Fruit fly (Drosophila melanogaster) whole organism, embryonic: ENCODE results near the gene E23.

ENCODE experiments used
- Bgb ChIP-seq: fragments of 200-800 bp; sonication (Bioruptor generic); IDR thresholded peaks from 2 replicates; pipeline ENCODE4 v1.3.6; 2022; ENCODE audit warnings: missing biosample characterization, missing genetic modification characterization; ENCODE audit not compliant: partially characterized antibody
- CG1024 ChIP-seq: fragments of 200-800 bp; sonication (Bioruptor generic); IDR thresholded peaks from 2 replicates; pipeline ENCODE4 v1.3.6; 2022; ENCODE audit warnings: missing biosample characterization, missing genetic modification characterization
- CG10274 ChIP-seq: fragments of 200-800 bp; sonication (Bioruptor generic); optimal IDR thresholded peaks from 3 replicates; lab custom pipeline; 2017; ENCODE audit warnings: missing biosample characterization, mild to moderate bottlenecking, missing genetic modification characterization
- CG2199 ChIP-seq: fragments of 200-800 bp; sonication (Bioruptor generic); IDR thresholded peaks from 3 replicates; pipeline ENCODE4 v1.3.6; 2022; ENCODE audit warnings: missing biosample characterization, missing genetic modification characterization
- CG2678 ChIP-seq: fragments of 200-800 bp; sonication (Bioruptor generic); optimal IDR thresholded peaks from 3 replicates; lab custom pipeline; 2019; ENCODE audit warnings: missing biosample characterization, mild to moderate bottlenecking, missing genetic modification characterization, moderate library complexity
- CG30431 ChIP-seq: fragments of 200-800 bp; sonication (Bioruptor generic); optimal IDR thresholded peaks from 2 replicates; lab custom pipeline; 2017; ENCODE audit warnings: missing biosample characterization, missing genetic modification characterization
- CG31441 ChIP-seq: fragments of 200-800 bp; sonication (Bioruptor generic); IDR thresholded peaks from 2 replicates; pipeline ENCODE4 v1.3.6; 2022; ENCODE audit warnings: missing biosample characterization, missing genetic modification characterization
- CG33213 ChIP-seq: fragments of 200-800 bp; sonication (Bioruptor generic); optimal IDR thresholded peaks from 3 replicates; lab custom pipeline; 2016; ENCODE audit warnings: missing biosample characterization, missing genetic modification characterization
- CG34376 ChIP-seq: fragments of 200-800 bp; sonication (Bioruptor generic); optimal IDR thresholded peaks from 2 replicates; lab custom pipeline; 2018; ENCODE audit warnings: missing biosample characterization, mild to moderate bottlenecking, missing genetic modification characterization
- CG3995 ChIP-seq: fragments of 200-800 bp; sonication (Bioruptor generic); optimal IDR thresholded peaks from 3 replicates; lab custom pipeline; 2016; ENCODE audit warnings: missing biosample characterization, missing genetic modification characterization
- CG6765 ChIP-seq: fragments of 200-800 bp; sonication (Bioruptor generic); optimal IDR thresholded peaks from 3 replicates; lab custom pipeline; 2017; ENCODE audit warnings: missing biosample characterization, mild to moderate bottlenecking, missing genetic modification characterization
- CG7786 ChIP-seq: fragments of 200-800 bp; sonication (Bioruptor generic); optimal IDR thresholded peaks from 2 replicates; lab custom pipeline; 2016; ENCODE audit warnings: missing biosample characterization, missing genetic modification characterization
- CG9437 ChIP-seq: fragments of 200-800 bp; sonication (Bioruptor generic); optimal IDR thresholded peaks from 2 replicates; lab custom pipeline; 2018; ENCODE audit warnings: missing biosample characterization, mild to moderate bottlenecking, missing genetic modification characterization
- CTCF ChIP-seq: fragments of 200-800 bp; sonication (Bioruptor generic); optimal IDR thresholded peaks from 2 replicates; lab custom pipeline; 2017; ENCODE audit warnings: missing biosample characterization, mild to moderate bottlenecking, missing genetic modification characterization, moderate library complexity
- Camta ChIP-seq: fragments of 200-800 bp; sonication (Bioruptor generic); optimal IDR thresholded peaks from 2 replicates; lab custom pipeline; 2016; ENCODE audit warnings: missing biosample characterization, missing genetic modification characterization
- Gug ChIP-seq: fragments of 200-800 bp; sonication (Bioruptor generic); IDR thresholded peaks from 4 replicates; pipeline ENCODE4 v1.3.6; 2022; ENCODE audit warnings: missing biosample characterization, missing genetic modification characterization
- Hr51 ChIP-seq, 2 experiments: fragments of 200-800 bp; sonication (Bioruptor generic); optimal IDR thresholded peaks; 2 replicates in 1 of 2; 3 replicates in 1 of 2; lab custom pipeline; 2016 to 2018; ENCODE audit warnings: missing biosample characterization in 2 of 2, missing genetic modification characterization in 2 of 2, mild to moderate bottlenecking in 1 of 2, moderate library complexity in 1 of 2
- br ChIP-seq: fragments of >200 bp; optimal IDR thresholded peaks from 2 replicates; lab custom pipeline; 2017
- caup ChIP-seq: fragments of 200-800 bp; sonication (Bioruptor generic); optimal IDR thresholded peaks from 3 replicates; lab custom pipeline; 2017; ENCODE audit warnings: missing biosample characterization, mild to moderate bottlenecking, missing genetic modification characterization, moderate library complexity; ENCODE audit not compliant: severe bottlenecking
- chinmo ChIP-seq: fragments of 200-800 bp; sonication (Bioruptor generic); IDR thresholded peaks from 4 replicates; pipeline ENCODE4 v1.3.6; 2022; ENCODE audit warnings: missing biosample characterization, missing genetic modification characterization; ENCODE audit not compliant: partially characterized antibody
- corto ChIP-seq: fragments of 200-800 bp; sonication (Bioruptor generic); optimal IDR thresholded peaks from 2 replicates; lab custom pipeline; 2016; ENCODE audit warnings: missing biosample characterization, mild to moderate bottlenecking, missing genetic modification characterization, moderate library complexity
- croc ChIP-seq: fragments of 200-800 bp; sonication (Bioruptor generic); conservative IDR thresholded peaks from 3 replicates; pipeline ENCODE4 v1.3.6; 2022; ENCODE audit warnings: missing biosample characterization, missing genetic modification characterization
- crp ChIP-seq, 2 experiments: fragments of 200-800 bp; sonication (Bioruptor generic); optimal IDR thresholded peaks; 2 replicates in 1 of 2; 3 replicates in 1 of 2; lab custom pipeline; 2017; ENCODE audit warnings: missing biosample characterization in 2 of 2, missing genetic modification characterization in 2 of 2, mild to moderate bottlenecking in 1 of 2, moderate library complexity in 1 of 2
- cwo ChIP-seq: fragments of 200-800 bp; sonication (Bioruptor generic); optimal IDR thresholded peaks from 3 replicates; lab custom pipeline; 2017; ENCODE audit warnings: missing biosample characterization, missing genetic modification characterization, mild to moderate bottlenecking, moderate library complexity, missing genetic modification reagents
- exex ChIP-seq: fragments of 200-800 bp; sonication (Bioruptor generic); optimal IDR thresholded peaks from 4 replicates; lab custom pipeline; 2018; ENCODE audit warnings: missing biosample characterization, mild to moderate bottlenecking, missing genetic modification characterization, moderate library complexity
- eyg ChIP-seq: fragments of 200-800 bp; sonication (Bioruptor generic); optimal IDR thresholded peaks from 3 replicates; lab custom pipeline; 2016; ENCODE audit warnings: missing biosample characterization, missing genetic modification characterization
- grn ChIP-seq: fragments of 200-800 bp; sonication (Bioruptor generic); optimal IDR thresholded peaks from 3 replicates; lab custom pipeline; 2017; ENCODE audit warnings: missing biosample characterization, missing genetic modification characterization
- gro ChIP-seq: fragments of 200-800 bp; sonication (Bioruptor generic); optimal IDR thresholded peaks from 2 replicates; lab custom pipeline; 2016; ENCODE audit warnings: missing biosample characterization, missing genetic modification characterization
- hbn ChIP-seq: fragments of 200-800 bp; sonication (Bioruptor generic); IDR thresholded peaks from 2 replicates; pipeline ENCODE4 v1.3.6; 2022; ENCODE audit warnings: missing biosample characterization, missing genetic modification characterization; ENCODE audit not compliant: partially characterized antibody
- lab ChIP-seq: fragments of 200-800 bp; sonication (Bioruptor generic); optimal IDR thresholded peaks from 3 replicates; lab custom pipeline; 2017; ENCODE audit warnings: missing biosample characterization, missing genetic modification characterization, mild to moderate bottlenecking, moderate library complexity, missing genetic modification reagents
- mirr ChIP-seq: fragments of 200-800 bp; sonication (Bioruptor generic); optimal IDR thresholded peaks from 3 replicates; lab custom pipeline; 2018; ENCODE audit warnings: missing biosample characterization, mild to moderate bottlenecking, missing genetic modification characterization
- pfk ChIP-seq: fragments of 200-800 bp; sonication (Bioruptor generic); optimal IDR thresholded peaks from 2 replicates; lab custom pipeline; 2018; ENCODE audit warnings: missing biosample characterization, mild to moderate bottlenecking, missing genetic modification characterization, moderate library complexity
- sens ChIP-seq: fragments of 200-800 bp; sonication (Bioruptor generic); peaks from one replicate; lab custom pipeline; 2016; ENCODE audit warnings: missing biosample characterization, missing genetic modification characterization
- slou ChIP-seq: fragments of 200-800 bp; sonication (Bioruptor generic); optimal IDR thresholded peaks from 3 replicates; lab custom pipeline; 2016; ENCODE audit warnings: missing biosample characterization, missing genetic modification characterization
- so ChIP-seq: fragments of 200-800 bp; sonication (Bioruptor generic); IDR thresholded peaks from 3 replicates; pipeline ENCODE4 v1.3.6; 2022; ENCODE audit warnings: missing biosample characterization, missing genetic modification characterization
- sug ChIP-seq: fragments of 200-800 bp; optimal IDR thresholded peaks from 2 replicates; lab custom pipeline; 2019; ENCODE audit warnings: missing biosample characterization, mild to moderate bottlenecking, missing genetic modification characterization, moderate library complexity
- unpg ChIP-seq: fragments of 200-800 bp; sonication (Bioruptor generic); optimal IDR thresholded peaks from 3 replicates; lab custom pipeline; 2018; ENCODE audit warnings: missing biosample characterization, mild to moderate bottlenecking, missing genetic modification characterization, moderate library complexity

E23 gene

dm6 chr2L:3366043-3366679, 11.5 kb upstream of the E23 start (continued):
- TF ChIP-seq Hr51 (GFP tag; optimal IDR thresholded peaks at IDR 0.05; lab: Kevin White, UChicago) = no peak
- TF ChIP-seq so = no peak
- TF ChIP-seq CG34376 (GFP tag; lab: Kevin White, UChicago) = peak; percentile 86
- TF ChIP-seq CG3995 (GFP tag; lab: Kevin White, UChicago) = no peak
- no peak for TF ChIP-seq slou (GFP tag; lab: Kevin White, UChicago)
- peak; percentile 96 for TF ChIP-seq sug
- no peak for TF ChIP-seq CG2199 (GFP tag; lab: Robert Waterston, UW)
- peak; percentile 67 for TF ChIP-seq lab (GFP tag; lab: Kevin White, UChicago)
- TF ChIP-seq CG6765 = peak; percentile 9
- TF ChIP-seq Gug (GFP tag; lab: Robert Waterston, UW) = no peak
- TF ChIP-seq chinmo (GFP tag; lab: Robert Waterston, UW) = peak; percentile 78; the same call in 1 of the 4 replicates
- no peak for TF ChIP-seq CG2678
- TF ChIP-seq mirr (GFP tag; lab: Kevin White, UChicago) = peak; percentile 86
- TF ChIP-seq gro (GFP tag; lab: Kevin White, UChicago) = peak; percentile 43
- TF ChIP-seq unpg (GFP tag; lab: Kevin White, UChicago) = no peak
- TF ChIP-seq Camta (GFP tag; lab: Kevin White, UChicago) = no peak
- TF ChIP-seq hbn (GFP tag; lab: Robert Waterston, UW) = no peak
- TF ChIP-seq CG7786 = no peak
- TF ChIP-seq grn (GFP tag; lab: Kevin White, UChicago) = peak; percentile 99
- TF ChIP-seq eyg = no peak
- TF ChIP-seq CG1024 = no peak
- TF ChIP-seq br = no peak
- no peak for TF ChIP-seq pfk (GFP tag; lab: Kevin White, UChicago)

dm6 chr2L:3361821-3362220, 7.2 kb upstream of the E23 start:
- TF ChIP-seq exex (peak; percentile 81), CG34376 (GFP tag; lab: Kevin White, UChicago) (peak; percentile 49), cwo (GFP tag; lab: Kevin White, UChicago) (peak; percentile 41), croc (no peak), crp (GFP tag; optimal IDR thresholded peaks at IDR 0.05; lab: Kevin White, UChicago) (no peak)

- TF ChIP-seq caup (GFP tag; lab: Kevin White, UChicago) (no peak), CG30431 (GFP tag; lab: Kevin White, UChicago) (no peak), CTCF (GFP tag; lab: Kevin White, UChicago) (peak; percentile 12), CG31441 (GFP tag; lab: Robert Waterston, UW) (no peak), CG33213 (no peak), grn (GFP tag; lab: Kevin White, UChicago) (peak; percentile 33), corto (peak; percentile 44), CG10274 (GFP tag; lab: Kevin White, UChicago) (no peak), Bgb (GFP tag; lab: Robert Waterston, UW) (no peak), sens (GFP tag; lab: Kevin White, UChicago) (peak; percentile 27), CG9437 (GFP tag; lab: Kevin White, UChicago) (peak; percentile 99)
Measured at dm6 chr2L:3356790-3357696, 2.4 kb upstream of the E23 start, which contains the start of gene CG8838. CG8838 (plus strand) TSS chr2L:3357646.
